Worm (Caenorhabditis elegans) whole organism, L1 larva: Measurements from ENCODE around the gene C06C6.9.
A peak's percentile ranks its signal among the peaks of the same experiment; 100 is the strongest.

Experiments used
- C16A3.4 ChIP-seq: fragments of 150-350 bp; optimal IDR thresholded peaks from 2 replicates; lab custom pipeline; 2014; ENCODE audit warnings: missing biosample characterization, missing genetic modification characterization
- F16B12.6 ChIP-seq: fragments of 150-350 bp; optimal IDR thresholded peaks from 2 replicates; lab custom pipeline; 2014; ENCODE audit warnings: missing biosample characterization, missing genetic modification characterization
- ama-1 ChIP-seq: fragments of 150-350 bp; optimal IDR thresholded peaks from 2 replicates; lab custom pipeline; 2014
- blmp-1 ChIP-seq: fragments of 150-350 bp; optimal IDR thresholded peaks from 2 replicates; lab custom pipeline; 2014; ENCODE audit warnings: missing biosample characterization, missing genetic modification characterization
- ceh-88 ChIP-seq: fragments of 200-800 bp; sonication (Bioruptor generic); IDR thresholded peaks from 2 replicates; pipeline ENCODE4 v1.3.6; 2022; ENCODE audit warnings: missing genetic modification characterization, missing compliant biosample characterization
- ceh-90 ChIP-seq: sonication (generic microtip); optimal IDR thresholded peaks from 2 replicates; lab custom pipeline; 2016; ENCODE audit warnings: missing genetic modification characterization, missing compliant biosample characterization
- ces-1 ChIP-seq: fragments of 150-350 bp; optimal IDR thresholded peaks from 2 replicates; lab custom pipeline; 2014; ENCODE audit warnings: missing biosample characterization, missing genetic modification reagents, missing genetic modification characterization
- dpl-1 ChIP-seq, 3 experiments: fragments of 150-350 bp in 2 of 3; sonication (generic microtip) in 1 of 3; optimal IDR thresholded peaks; 2 replicates each; lab custom pipeline; 2014 to 2017; ENCODE audit warnings: missing biosample characterization in 3 of 3, missing genetic modification characterization in 3 of 3, missing genetic modification reagents in 3 of 3
- efl-1 ChIP-seq, 4 experiments: fragments of 150-350 bp; optimal IDR thresholded peaks in 3 of 4; peaks in 1 of 4; 1 replicate in 1 of 4; 2 replicates in 3 of 4; lab custom pipeline; 2014; ENCODE audit warnings: missing biosample characterization in 2 of 4, missing genetic modification characterization in 2 of 4, missing genetic modification reagents in 2 of 4
- efl-3 ChIP-seq: fragments of 200-800 bp; sonication (Bioruptor generic); optimal IDR thresholded peaks from 2 replicates; lab custom pipeline; 2018; ENCODE audit warnings: mild to moderate bottlenecking, missing genetic modification characterization, missing compliant biosample characterization
- fkh-4 ChIP-seq: sonication (generic microtip); optimal IDR thresholded peaks from 2 replicates; lab custom pipeline; 2016; ENCODE audit warnings: missing compliant biosample characterization, missing genetic modification characterization, borderline replicate concordance
- grh-1 ChIP-seq: fragments of 200-800 bp; sonication (Bioruptor generic); IDR thresholded peaks from 2 replicates; pipeline ENCODE4 v1.3.6; 2022; ENCODE audit warnings: missing genetic modification reagents, missing genetic modification characterization, missing compliant biosample characterization
- hlh-17 ChIP-seq: fragments of 200-800 bp; sonication (Bioruptor generic); optimal IDR thresholded peaks from 2 replicates; lab custom pipeline; 2018; ENCODE audit warnings: missing genetic modification characterization, mild to moderate bottlenecking, missing compliant biosample characterization, moderate library complexity, borderline replicate concordance
- lin-14 ChIP-seq: fragments of 200-800 bp; sonication (Bioruptor generic); optimal IDR thresholded peaks from 2 replicates; lab custom pipeline; 2018; ENCODE audit warnings: mild to moderate bottlenecking, missing genetic modification characterization, moderate library complexity, missing compliant biosample characterization
- lin-35 ChIP-seq, 2 experiments: fragments of 150-350 bp; optimal IDR thresholded peaks; 2 replicates each; lab custom pipeline; 2014; ENCODE audit warnings: missing biosample characterization in 2 of 2, missing genetic modification characterization in 2 of 2, missing genetic modification reagents in 2 of 2
- lsy-2 ChIP-seq, 2 experiments: fragments of 150-350 bp; optimal IDR thresholded peaks; 2 replicates each; lab custom pipeline; 2014; ENCODE audit warnings: missing biosample characterization in 2 of 2, missing genetic modification characterization in 2 of 2
- mdl-1 ChIP-seq, 2 experiments: fragments of 150-350 bp; optimal IDR thresholded peaks; 2 replicates each; lab custom pipeline; 2014 to 2017; ENCODE audit warnings: missing biosample characterization in 2 of 2, missing genetic modification characterization in 2 of 2, inconsistent platforms in 1 of 2
- mep-1 ChIP-seq: fragments of 150-350 bp; optimal IDR thresholded peaks from 2 replicates; lab custom pipeline; 2014; ENCODE audit warnings: missing biosample characterization, missing genetic modification characterization
- nhr-19 ChIP-seq: fragments of 200-800 bp; sonication (Bioruptor generic); conservative IDR thresholded peaks from 2 replicates; pipeline ENCODE4 v1.3.6; 2022; ENCODE audit warnings: missing genetic modification characterization, missing compliant biosample characterization
- nhr-20 ChIP-seq: sonication (generic microtip); optimal IDR thresholded peaks from 2 replicates; lab custom pipeline; 2016; ENCODE audit warnings: mild to moderate bottlenecking, missing genetic modification characterization, missing compliant biosample characterization
- nhr-47 ChIP-seq: sonication (generic microtip); optimal IDR thresholded peaks from 2 replicates; lab custom pipeline; 2016; ENCODE audit warnings: mild to moderate bottlenecking, missing genetic modification characterization, moderate library complexity, missing compliant biosample characterization
- nhr-71 ChIP-seq: sonication (generic microtip); optimal IDR thresholded peaks from 2 replicates; lab custom pipeline; 2016; ENCODE audit warnings: mild to moderate bottlenecking, missing genetic modification characterization, moderate library complexity, missing compliant biosample characterization
- nhr-77 ChIP-seq: fragments of 150-350 bp; optimal IDR thresholded peaks from 2 replicates; lab custom pipeline; 2014; ENCODE audit warnings: missing biosample characterization, missing genetic modification characterization
- nhr-85 ChIP-seq: sonication (generic microtip); peaks from one replicate; lab custom pipeline; 2016; ENCODE audit warnings: missing genetic modification characterization, inconsistent platforms, missing compliant biosample characterization
- nhr-90 ChIP-seq: sonication (generic microtip); optimal IDR thresholded peaks from 2 replicates; lab custom pipeline; 2016; ENCODE audit warnings: mild to moderate bottlenecking, missing genetic modification characterization, missing compliant biosample characterization; ENCODE audit not compliant: poor library complexity
- rnt-1 ChIP-seq: sonication (generic microtip); optimal IDR thresholded peaks from 2 replicates; lab custom pipeline; 2016; ENCODE audit warnings: mild to moderate bottlenecking, missing genetic modification characterization, moderate library complexity, missing compliant biosample characterization
- snu-23 ChIP-seq: sonication (generic microtip); optimal IDR thresholded peaks from 2 replicates; lab custom pipeline; 2016; ENCODE audit warnings: missing genetic modification characterization, missing compliant biosample characterization
- sptf-1 ChIP-seq: fragments of 150-350 bp; optimal IDR thresholded peaks from 2 replicates; lab custom pipeline; 2014; ENCODE audit warnings: missing biosample characterization, missing genetic modification characterization
- swsn-7 ChIP-seq: sonication (generic microtip); optimal IDR thresholded peaks from 2 replicates; lab custom pipeline; 2016; ENCODE audit warnings: missing genetic modification characterization, missing compliant biosample characterization
- tbx-2 ChIP-seq: sonication (generic microtip); optimal IDR thresholded peaks from 2 replicates; lab custom pipeline; 2016; ENCODE audit warnings: missing genetic modification characterization, missing compliant biosample characterization
- tlp-1 ChIP-seq: fragments of 150-350 bp; optimal IDR thresholded peaks from 2 replicates; lab custom pipeline; 2014; ENCODE audit warnings: missing biosample characterization, missing genetic modification characterization
- unc-86 ChIP-seq: sonication (generic microtip); optimal IDR thresholded peaks from 2 replicates; lab custom pipeline; 2016; ENCODE audit warnings: missing genetic modification characterization, missing compliant biosample characterization
- xbp-1 ChIP-seq: sonication (generic microtip); optimal IDR thresholded peaks from 2 replicates; lab custom pipeline; 2016; ENCODE audit warnings: missing genetic modification characterization, missing compliant biosample characterization
- zip-4 ChIP-seq: fragments of 200-800 bp; sonication (Bioruptor generic); optimal IDR thresholded peaks from 2 replicates; lab custom pipeline; 2018; ENCODE audit warnings: mild to moderate bottlenecking, missing genetic modification characterization, moderate library complexity, missing compliant biosample characterization
- ztf-11 ChIP-seq, 2 experiments: sonication (generic microtip); optimal IDR thresholded peaks; 2 replicates each; lab custom pipeline; 2016 to 2017; ENCODE audit warnings: missing genetic modification characterization in 2 of 2, missing biosample characterization in 1 of 2, missing compliant biosample characterization in 1 of 2
- ztf-4 ChIP-seq: fragments of 150-350 bp; optimal IDR thresholded peaks from 2 replicates; lab custom pipeline; 2014; ENCODE audit warnings: missing biosample characterization, missing genetic modification characterization

The C06C6.9 gene

ce11 chrV:16040140-16040827 is 43.7 kb upstream of the C06C6.9 start, which contains the start of the genes his-4 and his-3:
TSS of gene his-4 (minus strand) at chrV:16040515.
TSS of gene his-3 (plus strand) at chrV:16040808.
- TF ChIP-seq tbx-2 (tag; lab: Kevin White, UChicago) (peak; percentile 20), nhr-20 (tag; lab: Kevin White, UChicago) (peak; percentile 69), nhr-71 (tag; lab: Kevin White, UChicago) (peak; percentile 69), nhr-47 (tag; lab: Kevin White, UChicago) (peak; percentile 56), nhr-19 (GFP tag; lab: Robert Waterston, UW) (peak; percentile 18; the same call in 1 of the 2 replicates), unc-86 (tag; lab: Kevin White, UChicago) (peak; percentile 43), efl-1 (optimal IDR thresholded peaks at IDR 0.05; lab: Kevin White, UChicago) (peak; percentile 25 to 52), efl-1 (GFP tag; optimal IDR thresholded peaks at IDR 0.05 in 1 of 2; lab: Kevin White, UChicago) (peak in 1 of 2 experiments; percentile 29), grh-1 (GFP tag; lab: Robert Waterston, UW) (peak; percentile 78), efl-3 (GFP tag; lab: Kevin White, UChicago) (peak; percentile 60), snu-23 (GFP tag; lab: Kevin White, UChicago) (peak; percentile 54), swsn-7 (tag; lab: Kevin White, UChicago) (peak; percentile 76), C16A3.4 (tag; lab: Kevin White, UChicago) (peak; percentile 15), lin-14 (GFP tag; lab: Kevin White, UChicago) (peak; percentile 79), ztf-4 (tag; lab: Kevin White, UChicago) (peak; percentile 35), nhr-90 (tag; lab: Kevin White, UChicago) (peak; percentile 76), xbp-1 (tag; lab: Kevin White, UChicago) (peak; percentile 38), blmp-1 (tag; lab: Kevin White, UChicago) (peak; percentile 15), ztf-11 (tag; optimal IDR thresholded peaks at IDR 0.05; lab: Kevin White, UChicago) (peak in 1 of 2 experiments; percentile 92), nhr-85 (peak; percentile 90), dpl-1 (GFP tag; optimal IDR thresholded peaks at IDR 0.05; lab: Kevin White, UChicago) (peak in 1 of 3 experiments; percentile 23), rnt-1 (peak; percentile 27), mep-1 (tag; lab: Kevin White, UChicago) (peak; percentile 30), lin-35 (GFP tag; optimal IDR thresholded peaks at IDR 0.05; lab: Kevin White, UChicago) (peak in 1 of 2 experiments; percentile 7)

- TF ChIP-seq ces-1 (GFP tag; lab: Kevin White, UChicago) (no peak), nhr-77 (tag; lab: Kevin White, UChicago) (no peak), F16B12.6 (tag; lab: Kevin White, UChicago) (no peak), efl-1 (optimal IDR thresholded peaks at IDR 0.05; lab: Kevin White, UChicago) (no peak), efl-1 (GFP tag; optimal IDR thresholded peaks at IDR 0.05 in 1 of 2; lab: Kevin White, UChicago) (peak in 1 of 2 experiments; percentile 45), ceh-90 (no peak)
These were observed 39.6 kb upstream of the C06C6.9 start, which contains the start of gene T10C6.10 for ce11 chrV:16036166-16036565. TSS of gene T10C6.10 (plus strand) at chrV:16036413.

ce11 chrV:16033491-16033890 is 36.9 kb upstream of the C06C6.9 start:
- TF ChIP-seq mdl-1 (tag; optimal IDR thresholded peaks at IDR 0.05; lab: Kevin White, UChicago), result no peak
- TF ChIP-seq lin-35 (GFP tag; optimal IDR thresholded peaks at IDR 0.05; lab: Kevin White, UChicago), result no peak
- TF ChIP-seq ceh-88 (GFP tag; lab: Robert Waterston, UW), result no peak
- TF ChIP-seq sptf-1 (tag; lab: Kevin White, UChicago), result no peak
- TF ChIP-seq lsy-2 (tag; optimal IDR thresholded peaks at IDR 0.05; lab: Kevin White, UChicago), result no peak
- no peak for TF ChIP-seq grh-1 (GFP tag; lab: Robert Waterston, UW)
- no peak for TF ChIP-seq nhr-85
- no peak for TF ChIP-seq efl-1 (optimal IDR thresholded peaks at IDR 0.05; lab: Kevin White, UChicago)
- TF ChIP-seq efl-1 (GFP tag; optimal IDR thresholded peaks at IDR 0.05 in 1 of 2; lab: Kevin White, UChicago), result no peak
- TF ChIP-seq zip-4 (GFP tag; lab: Kevin White, UChicago), result no peak
- TF ChIP-seq fkh-4 (tag; lab: Kevin White, UChicago), result no peak
- TF ChIP-seq unc-86 (tag; lab: Kevin White, UChicago), result no peak
- no peak for TF ChIP-seq tlp-1 (tag; lab: Kevin White, UChicago)
- no peak for TF ChIP-seq ama-1
- TF ChIP-seq swsn-7 (tag; lab: Kevin White, UChicago), result no peak
- no peak for TF ChIP-seq hlh-17 (GFP tag; lab: Kevin White, UChicago)
